Worm (Caenorhabditis elegans) whole organism, midembryonic: ENCODE data around the gene ceh-10.

Source experiments
- T22C8.4 ChIP-seq: fragments of 200-800 bp; sonication (Bioruptor generic); IDR thresholded peaks from 2 replicates; pipeline ENCODE4 v1.3.6; 2022; ENCODE audit warnings: missing genetic modification characterization, missing compliant biosample characterization
- cog-1 ChIP-seq: sonication (generic microtip); optimal IDR thresholded peaks from 2 replicates; lab custom pipeline; 2016; ENCODE audit warnings: missing genetic modification characterization, missing compliant biosample characterization
- flt-1 ChIP-seq: fragments of 200-800 bp; sonication (Bioruptor generic); IDR thresholded peaks from 2 replicates; pipeline ENCODE4 v1.3.6; 2022; ENCODE audit warnings: missing genetic modification characterization, missing compliant biosample characterization
- klf-2 ChIP-seq: fragments of 200-800 bp; sonication (Bioruptor generic); conservative IDR thresholded peaks from 2 replicates; pipeline ENCODE4 v1.3.6; 2022; ENCODE audit warnings: missing genetic modification reagents, missing genetic modification characterization, missing compliant biosample characterization
- med-1 ChIP-seq: sonication (generic microtip); optimal IDR thresholded peaks from 2 replicates; lab custom pipeline; 2017; ENCODE audit warnings: missing genetic modification characterization, mild to moderate bottlenecking, missing compliant biosample characterization, antibody characterized with exemption, missing genetic modification reagents; ENCODE audit not compliant: insufficient read depth
- ref-1 ChIP-seq: fragments of 200-800 bp; sonication (Bioruptor generic); conservative IDR thresholded peaks from 2 replicates; pipeline ENCODE4 v1.3.6; 2022; ENCODE audit warnings: missing genetic modification reagents, missing genetic modification characterization, missing compliant biosample characterization
- tab-1 ChIP-seq: fragments of 200-800 bp; sonication (Bioruptor generic); IDR thresholded peaks from 2 replicates; pipeline ENCODE4 v1.3.6; 2022; ENCODE audit warnings: missing genetic modification characterization, missing compliant biosample characterization
- ztf-23 ChIP-seq: fragments of 200-800 bp; sonication (Bioruptor generic); IDR thresholded peaks from 2 replicates; pipeline ENCODE4 v1.3.6; 2022; ENCODE audit warnings: missing genetic modification reagents, missing genetic modification characterization, missing compliant biosample characterization
- ztf-29 ChIP-seq: fragments of 200-800 bp; sonication (Bioruptor generic); IDR thresholded peaks from 2 replicates; pipeline ENCODE4 v1.3.6; 2022; ENCODE audit warnings: missing genetic modification reagents, missing genetic modification characterization, missing compliant biosample characterization

ceh-10 gene

DNA sequence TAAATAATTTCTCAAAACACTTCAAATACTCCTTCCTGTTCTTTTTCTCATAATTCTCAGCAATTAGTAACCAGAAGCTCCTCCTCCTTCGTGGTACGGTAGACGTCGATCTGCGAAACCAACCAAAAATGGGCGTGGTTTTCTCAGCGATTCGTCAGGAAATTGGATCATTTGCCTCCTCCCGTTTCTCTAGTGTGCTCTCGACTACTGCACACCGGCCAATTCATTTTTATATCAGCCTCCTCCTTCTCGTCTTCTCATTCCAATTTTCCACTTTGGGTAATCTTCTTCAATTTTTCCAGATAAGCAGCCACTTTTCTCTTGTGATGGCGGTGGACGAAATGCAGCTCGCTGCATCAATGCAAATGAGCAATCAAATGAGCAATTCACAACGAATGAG is at the start of gene ceh-10:
ceh-10 (plus strand) TSS at position 301 of the 400 bp plus-strand sequence.
- no peak for TF ChIP-seq ztf-23 (GFP tag; lab: Robert Waterston, UW)
- TF ChIP-seq cog-1 (tag; lab: Kevin White, UChicago): no peak
- TF ChIP-seq ref-1: no peak
- no peak for TF ChIP-seq flt-1 (GFP tag; lab: Robert Waterston, UW)
- no peak for TF ChIP-seq klf-2 (GFP tag; lab: Robert Waterston, UW)
- TF ChIP-seq T22C8.4: no peak
- TF ChIP-seq med-1 (GFP tag; lab: Kevin White, UChicago): no peak
- TF ChIP-seq tab-1: no peak
- TF ChIP-seq ztf-29: no peak

DNA sequence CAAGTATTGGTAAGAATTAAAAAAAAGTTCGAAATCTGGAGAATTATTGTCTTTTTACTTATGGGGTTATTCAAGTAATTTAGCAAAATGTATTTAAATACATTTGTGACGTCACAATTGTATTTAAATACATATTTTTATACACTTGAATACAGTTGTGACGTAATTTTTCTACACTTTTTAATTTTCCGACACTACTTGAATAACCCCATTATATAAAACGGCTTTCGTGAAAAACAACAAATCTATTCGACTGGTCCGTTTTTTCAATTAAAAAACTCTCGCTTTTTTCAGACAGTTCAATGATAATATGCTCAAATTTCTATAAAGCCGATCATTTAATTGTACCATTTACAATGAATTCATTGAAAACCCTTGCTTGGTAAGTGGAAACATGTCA is 48.3 kb upstream of the ceh-10 start:
- no peak for TF ChIP-seq flt-1 (GFP tag; lab: Robert Waterston, UW)
- no peak for TF ChIP-seq T22C8.4
- no peak for TF ChIP-seq ztf-23 (GFP tag; lab: Robert Waterston, UW)
- TF ChIP-seq ref-1: no peak
- TF ChIP-seq tab-1: no peak
- TF ChIP-seq med-1 (GFP tag; lab: Kevin White, UChicago): no peak
- TF ChIP-seq ztf-29: no peak
- TF ChIP-seq cog-1 (tag; lab: Kevin White, UChicago): no peak
- no peak for TF ChIP-seq klf-2 (GFP tag; lab: Robert Waterston, UW)

DNA sequence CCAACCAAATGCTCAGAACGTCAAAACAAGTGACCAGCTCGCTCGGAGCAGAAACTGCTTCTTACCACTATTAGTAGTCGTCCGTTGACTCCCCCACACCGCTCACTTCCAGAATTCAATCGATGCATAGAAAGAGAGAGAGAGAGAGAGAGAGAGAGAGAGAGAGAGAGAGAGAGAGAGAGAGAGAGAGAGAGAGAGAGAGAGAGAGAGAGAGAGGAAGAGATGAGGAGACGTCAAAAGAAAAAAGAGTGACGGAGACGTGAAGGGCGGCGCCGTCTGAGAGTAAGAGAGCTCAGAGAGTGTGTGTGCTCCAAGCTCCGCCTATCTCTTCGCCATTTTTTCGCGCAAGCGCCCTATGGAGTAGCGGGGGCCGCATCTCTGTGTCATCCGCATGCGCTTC is 43.6 kb upstream of the ceh-10 start, which contains the start of gene ida-1:
ida-1 (plus strand) TSS at position 336 of the 400 bp plus-strand sequence.
- TF ChIP-seq T22C8.4 (peak; percentile 32; the same call in 1 of the 2 replicates), cog-1 (tag; lab: Kevin White, UChicago) (no peak)

DNA sequence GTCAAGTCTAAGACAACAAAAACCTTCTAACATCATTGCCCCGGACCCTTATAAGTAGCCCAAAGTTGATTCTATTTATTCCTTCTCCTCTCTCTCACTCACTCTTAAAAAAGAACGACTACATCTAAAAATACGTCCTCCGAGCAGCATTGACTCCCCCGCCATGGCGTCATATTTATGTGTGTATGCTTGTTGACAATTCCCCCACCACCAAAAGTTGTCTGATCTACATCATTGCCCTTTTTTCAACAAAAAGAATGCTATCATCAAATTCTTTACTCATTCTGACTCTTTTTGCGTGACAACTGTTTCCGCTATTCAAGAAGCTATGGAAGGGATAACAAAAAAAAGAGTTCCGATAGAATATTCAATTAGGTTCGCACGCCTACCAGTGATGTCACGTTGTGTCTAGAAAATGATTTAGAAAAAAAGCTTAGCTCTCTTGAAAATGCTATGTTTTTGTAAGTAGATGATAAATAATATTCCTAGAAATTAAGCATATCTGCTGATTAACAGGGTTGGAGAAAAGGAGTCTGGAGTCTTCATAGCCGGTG is 41.3 kb upstream of the ceh-10 start:
- TF ChIP-seq ztf-23 (GFP tag; lab: Robert Waterston, UW) (no peak), T22C8.4 (no peak), med-1 (GFP tag; lab: Kevin White, UChicago) (no peak), flt-1 (GFP tag; lab: Robert Waterston, UW) (no peak), ztf-29 (no peak), ref-1 (no peak), klf-2 (GFP tag; lab: Robert Waterston, UW) (no peak), tab-1 (no peak), cog-1 (tag; lab: Kevin White, UChicago) (no peak)

DNA sequence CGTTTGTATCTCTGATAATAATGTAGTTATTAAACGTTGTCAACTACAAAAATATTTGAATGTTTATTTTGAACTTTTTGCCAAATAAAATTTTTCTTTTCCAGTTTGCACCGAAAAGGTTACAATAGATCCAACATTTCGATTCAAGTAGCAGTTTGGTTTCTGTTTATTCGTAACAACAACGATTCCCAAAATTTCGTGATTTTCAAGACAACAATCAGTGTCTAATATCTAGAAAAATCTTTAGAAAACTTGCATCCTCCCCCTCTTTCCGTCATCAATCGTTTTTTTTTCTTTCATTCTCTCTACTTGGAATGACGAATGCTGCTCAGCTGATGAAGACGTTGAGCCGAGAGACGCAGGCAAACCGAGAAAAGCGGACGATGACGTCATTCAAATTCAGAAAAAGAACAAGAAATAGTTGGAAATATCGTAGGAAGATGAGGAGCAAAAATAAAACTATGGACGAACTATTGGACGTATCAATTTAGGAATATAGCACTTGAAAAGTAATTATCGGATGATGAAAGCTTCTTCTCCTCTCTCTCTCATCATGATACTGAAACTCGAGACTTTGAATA is 40.2 kb upstream of the ceh-10 start:
- TF ChIP-seq tab-1 (no peak), T22C8.4 (no peak), flt-1 (GFP tag; lab: Robert Waterston, UW) (no peak), ztf-29 (no peak), cog-1 (tag; lab: Kevin White, UChicago) (no peak), klf-2 (GFP tag; lab: Robert Waterston, UW) (no peak), med-1 (GFP tag; lab: Kevin White, UChicago) (no peak), ref-1 (no peak), ztf-23 (GFP tag; lab: Robert Waterston, UW) (no peak)

DNA sequence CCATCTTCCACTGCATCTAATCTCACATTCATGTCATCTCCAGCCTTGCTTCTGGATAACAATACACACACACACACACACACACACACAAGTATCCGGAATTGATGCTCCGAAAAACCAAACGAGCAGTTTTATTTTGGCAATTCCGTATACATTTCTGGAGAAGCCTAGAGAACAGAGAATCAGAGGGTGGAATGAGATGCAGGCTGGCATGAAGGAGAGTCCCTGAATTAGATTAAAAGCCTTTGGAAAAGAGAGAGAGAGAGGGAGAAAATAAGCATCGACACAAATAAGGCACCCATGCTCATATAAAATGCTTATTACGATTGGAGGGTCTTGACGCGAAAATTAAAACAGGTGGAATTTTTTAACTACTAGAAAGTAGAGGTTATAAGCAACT is 38.1 kb upstream of the ceh-10 start:
- TF ChIP-seq cog-1 (tag; lab: Kevin White, UChicago): no peak
- TF ChIP-seq flt-1 (GFP tag; lab: Robert Waterston, UW): no peak
- TF ChIP-seq med-1 (GFP tag; lab: Kevin White, UChicago): no peak
- TF ChIP-seq ztf-29: no peak
- no peak for TF ChIP-seq ref-1
- no peak for TF ChIP-seq T22C8.4
- no peak for TF ChIP-seq klf-2 (GFP tag; lab: Robert Waterston, UW)
- TF ChIP-seq tab-1: no peak

DNA sequence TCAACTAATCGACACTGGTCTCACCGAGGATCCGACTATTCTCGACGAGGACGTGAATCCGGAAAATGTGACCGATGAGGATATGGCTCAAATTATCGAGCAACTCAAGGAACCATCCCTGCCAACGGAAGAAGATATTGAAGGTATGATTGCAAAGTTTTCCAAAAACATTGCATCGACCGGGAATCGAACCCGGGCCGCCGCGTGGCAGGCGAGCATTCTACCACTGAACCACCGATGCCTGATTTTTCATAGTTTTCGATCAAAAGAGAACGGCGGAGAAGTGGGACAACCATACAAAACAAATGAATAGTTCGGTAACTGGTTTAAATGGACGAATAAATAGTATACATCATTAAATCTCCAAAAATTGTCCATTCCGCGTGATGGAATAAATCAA is 37.0 kb upstream of the ceh-10 start:
- TF ChIP-seq T22C8.4: no peak
- no peak for TF ChIP-seq ztf-23 (GFP tag; lab: Robert Waterston, UW)
- TF ChIP-seq ref-1: no peak
- TF ChIP-seq ztf-29: no peak
- TF ChIP-seq klf-2 (GFP tag; lab: Robert Waterston, UW): no peak
- TF ChIP-seq cog-1 (tag; lab: Kevin White, UChicago): no peak
- no peak for TF ChIP-seq flt-1 (GFP tag; lab: Robert Waterston, UW)
- TF ChIP-seq tab-1: no peak

DNA sequence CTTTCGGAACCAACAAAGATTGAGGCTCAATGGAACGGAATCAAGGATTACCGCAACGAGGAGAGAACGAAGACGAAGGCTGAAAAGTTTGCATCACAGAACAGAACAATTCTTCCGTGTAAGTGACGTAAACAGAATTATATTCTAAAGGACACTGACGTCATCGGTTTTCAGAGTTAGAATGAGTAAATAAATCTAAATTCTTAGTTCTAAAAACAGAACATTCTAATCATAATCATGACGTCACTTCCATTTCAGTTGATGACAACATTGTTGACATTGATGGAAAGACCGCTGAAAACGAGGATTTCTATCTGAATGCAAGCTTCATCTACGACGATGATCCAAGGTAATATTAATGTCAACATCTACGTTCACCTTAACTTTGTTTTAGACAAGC is 34.9 kb upstream of the ceh-10 start:
- no peak for TF ChIP-seq ztf-23 (GFP tag; lab: Robert Waterston, UW)
- no peak for TF ChIP-seq T22C8.4
- TF ChIP-seq klf-2 (GFP tag; lab: Robert Waterston, UW): no peak
- TF ChIP-seq flt-1 (GFP tag; lab: Robert Waterston, UW): no peak
- TF ChIP-seq med-1 (GFP tag; lab: Kevin White, UChicago): no peak
- TF ChIP-seq cog-1 (tag; lab: Kevin White, UChicago): no peak
- TF ChIP-seq ztf-29: no peak
- no peak for TF ChIP-seq ref-1
- TF ChIP-seq tab-1: no peak

DNA sequence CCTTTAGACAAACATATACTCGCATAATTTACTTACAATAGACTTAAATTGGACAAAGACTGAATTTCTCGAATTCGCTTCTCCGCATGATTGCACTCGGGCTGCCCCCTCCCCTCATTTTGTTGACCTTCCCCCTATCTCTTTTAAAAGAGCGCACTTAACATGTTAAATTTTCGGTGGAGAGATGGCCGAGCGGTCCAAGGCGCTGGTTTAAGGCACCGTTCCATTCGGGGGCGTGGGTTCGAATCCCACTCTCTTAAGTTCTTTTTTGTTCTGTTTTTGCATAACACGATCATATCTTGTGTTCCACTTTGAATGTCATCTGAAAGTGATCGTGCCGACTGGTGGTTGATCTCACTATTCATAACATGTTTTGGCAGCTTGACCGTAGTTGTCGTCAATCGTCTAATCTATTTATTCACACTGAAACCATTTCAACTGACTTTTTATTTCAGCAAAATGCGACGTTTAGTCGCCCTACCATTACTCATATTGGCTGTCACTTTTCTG is 29.1 kb upstream of the ceh-10 start, which contains the start of gene cutl-23:
cutl-23 (plus strand) TSS at position 460 of the 510 bp plus-strand sequence.
- TF ChIP-seq ref-1 (no peak), tab-1 (peak; percentile 80; the same call in 1 of the 2 replicates), klf-2 (GFP tag; lab: Robert Waterston, UW) (no peak; the same call in 1 of the 2 replicates), flt-1 (GFP tag; lab: Robert Waterston, UW) (peak; percentile 76), ztf-29 (0 out of 2 replicates have a peak, but pooled peaks have one; percentile 42), cog-1 (tag; lab: Kevin White, UChicago) (peak; percentile 11), ztf-23 (GFP tag; lab: Robert Waterston, UW) (peak; percentile 73; the same call in 1 of the 2 replicates), med-1 (GFP tag; lab: Kevin White, UChicago) (no peak), T22C8.4 (no peak)

DNA sequence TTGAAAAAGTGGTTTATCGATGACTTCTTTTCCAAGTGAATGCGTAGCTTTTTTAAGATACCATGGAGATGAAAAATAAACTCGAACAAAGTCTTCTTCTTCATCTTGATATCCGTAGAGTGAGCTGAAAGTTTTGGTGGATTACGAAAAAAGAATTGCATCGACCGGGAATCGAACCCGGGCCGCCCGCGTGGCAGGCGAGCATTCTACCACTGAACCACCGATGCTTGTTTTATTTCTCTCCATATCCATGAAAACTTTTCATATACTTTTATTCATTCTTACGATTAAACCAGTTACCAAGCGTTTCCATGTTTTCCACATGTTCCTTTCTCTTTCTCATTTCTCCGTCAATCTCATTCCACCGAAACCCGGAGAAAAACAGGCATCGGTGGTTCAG is 16.8 kb upstream of the ceh-10 start:
- TF ChIP-seq ref-1: no peak
- TF ChIP-seq ztf-23 (GFP tag; lab: Robert Waterston, UW): no peak
- no peak for TF ChIP-seq klf-2 (GFP tag; lab: Robert Waterston, UW)
- no peak for TF ChIP-seq tab-1
- no peak for TF ChIP-seq med-1 (GFP tag; lab: Kevin White, UChicago)
- no peak for TF ChIP-seq cog-1 (tag; lab: Kevin White, UChicago)
- no peak for TF ChIP-seq T22C8.4
- no peak for TF ChIP-seq flt-1 (GFP tag; lab: Robert Waterston, UW)
- TF ChIP-seq ztf-29: no peak
